Worm (Caenorhabditis elegans): Measurements from ENCODE around the gene Y38E10A.24.

Y38E10A.24 gene

DNA sequence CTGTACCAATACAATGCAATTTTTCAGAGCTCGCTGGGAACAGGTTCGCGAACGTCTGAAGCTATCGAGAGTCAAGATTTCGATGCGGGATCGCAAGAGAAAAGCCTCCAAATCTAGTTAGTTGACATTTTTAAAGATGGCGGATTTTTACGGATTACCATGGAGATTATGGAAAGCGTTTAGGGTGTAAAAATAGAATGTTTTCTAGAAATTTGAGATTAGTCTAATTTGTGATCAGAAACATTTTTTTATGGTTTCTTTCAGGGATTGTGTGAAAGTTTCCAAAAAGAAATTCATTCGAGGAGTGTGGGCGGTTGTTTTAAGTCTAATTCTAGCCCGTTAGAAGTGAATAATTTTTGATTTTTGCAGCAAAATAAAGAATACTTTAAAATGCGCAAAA, 23.0 kb upstream of the Y38E10A.24 start:
- TF ChIP-seq ceh-13 (GFP tag; optimal IDR thresholded peaks at IDR 0.05): no peak
- no peak for TF ChIP-seq flt-1 (GFP tag; IDR thresholded peaks at IDR 0.05)
- no peak for TF ChIP-seq hnd-1 (tag; optimal IDR thresholded peaks at IDR 0.05)
- TF ChIP-seq pes-1 (GFP tag; IDR thresholded peaks at IDR 0.05): no peak
- TF ChIP-seq tbx-37 (GFP tag; conservative IDR thresholded peaks at IDR 0.05): no peak
- TF ChIP-seq B0310.2 (tag; optimal IDR thresholded peaks at IDR 0.05): no peak
- no peak for TF ChIP-seq ama-1 (optimal IDR thresholded peaks at IDR 0.05)
- TF ChIP-seq scrt-1 (GFP tag; IDR thresholded peaks at IDR 0.05): no peak
- TF ChIP-seq ceh-36 (tag; optimal IDR thresholded peaks at IDR 0.05): no peak
- no peak for TF ChIP-seq aly-1 (tag; optimal IDR thresholded peaks at IDR 0.05)
- no peak for TF ChIP-seq hmg-4 (GFP tag; optimal IDR thresholded peaks at IDR 0.05)
- TF ChIP-seq F13C5.2 (tag; optimal IDR thresholded peaks at IDR 0.05): no peak
- TF ChIP-seq ets-7 (tag; optimal IDR thresholded peaks at IDR 0.05): no peak
- TF ChIP-seq sea-1 (GFP tag; conservative IDR thresholded peaks at IDR 0.05): no peak
- no peak for TF ChIP-seq tra-4 (tag; optimal IDR thresholded peaks at IDR 0.05)
- no peak for TF ChIP-seq tbx-11 (GFP tag; IDR thresholded peaks at IDR 0.05)

DNA sequence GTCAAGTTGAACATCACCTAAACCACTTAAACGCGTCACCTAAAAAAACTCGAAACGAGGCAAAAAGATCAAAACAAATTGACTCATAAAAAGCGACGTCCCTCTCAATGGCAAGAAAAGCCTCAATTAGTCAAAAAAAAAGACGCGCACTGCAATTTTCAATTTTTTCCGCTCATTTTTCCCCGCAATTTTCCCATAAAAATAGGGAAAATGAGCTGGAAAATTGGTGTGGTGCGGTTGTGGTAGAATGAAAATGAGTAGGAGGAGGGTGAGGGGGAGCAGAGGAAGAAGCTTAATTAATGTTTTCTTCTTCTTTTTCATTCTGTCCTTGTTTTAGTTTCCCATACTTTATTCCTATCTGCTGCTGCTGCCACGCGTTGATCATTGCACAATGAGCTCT, 21.2 kb upstream of the Y38E10A.24 start:
- TF ChIP-seq scrt-1 (GFP tag; IDR thresholded peaks at IDR 0.05) (no peak), hmbx-1 (tag; optimal IDR thresholded peaks at IDR 0.05) (no peak), flt-1 (GFP tag; IDR thresholded peaks at IDR 0.05) (no peak), hnd-1 (tag; optimal IDR thresholded peaks at IDR 0.05) (no peak), ceh-36 (tag; optimal IDR thresholded peaks at IDR 0.05) (no peak), aly-1 (tag; optimal IDR thresholded peaks at IDR 0.05) (no peak), ceh-13 (GFP tag; optimal IDR thresholded peaks at IDR 0.05) (no peak), sea-1 (GFP tag; conservative IDR thresholded peaks at IDR 0.05) (no peak), tbx-11 (GFP tag; IDR thresholded peaks at IDR 0.05) (no peak), B0310.2 (tag; optimal IDR thresholded peaks at IDR 0.05) (no peak), tra-4 (tag; optimal IDR thresholded peaks at IDR 0.05) (no peak), F13C5.2 (tag; optimal IDR thresholded peaks at IDR 0.05) (no peak), hmg-4 (GFP tag; optimal IDR thresholded peaks at IDR 0.05) (no peak), pes-1 (GFP tag; IDR thresholded peaks at IDR 0.05) (no peak), tbx-37 (GFP tag; conservative IDR thresholded peaks at IDR 0.05) (no peak), ets-7 (tag; optimal IDR thresholded peaks at IDR 0.05) (no peak), ama-1 (optimal IDR thresholded peaks at IDR 0.05) (no peak)

DNA sequence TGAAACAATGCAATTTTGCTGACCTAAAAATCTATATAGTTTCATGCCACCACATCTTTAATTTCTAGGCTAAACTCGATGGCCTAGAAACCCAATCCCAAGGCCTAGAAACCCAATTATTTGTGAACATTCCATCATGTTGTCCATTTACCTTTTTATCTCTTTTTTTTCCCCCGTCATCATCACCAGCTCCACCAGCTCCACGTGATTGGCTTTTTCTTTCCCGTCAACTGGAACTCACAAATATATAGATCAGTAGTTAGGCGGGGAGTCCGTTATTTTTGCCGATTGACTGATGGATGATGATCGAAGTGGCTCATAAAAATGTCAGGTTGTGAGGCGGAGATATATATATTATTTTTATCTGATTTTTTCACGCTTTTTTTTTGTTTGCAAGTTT, 20.4 kb upstream of the Y38E10A.24 start:
- TF ChIP-seq tbx-37 (GFP tag; conservative IDR thresholded peaks at IDR 0.05): no peak
- no peak for TF ChIP-seq hnd-1 (tag; optimal IDR thresholded peaks at IDR 0.05)
- TF ChIP-seq ama-1 (optimal IDR thresholded peaks at IDR 0.05): no peak
- TF ChIP-seq F13C5.2 (tag; optimal IDR thresholded peaks at IDR 0.05): no peak
- TF ChIP-seq ceh-13 (GFP tag; optimal IDR thresholded peaks at IDR 0.05): no peak
- TF ChIP-seq hmbx-1 (tag; optimal IDR thresholded peaks at IDR 0.05): no peak
- TF ChIP-seq aly-1 (tag; optimal IDR thresholded peaks at IDR 0.05): no peak
- TF ChIP-seq B0310.2 (tag; optimal IDR thresholded peaks at IDR 0.05): no peak
- TF ChIP-seq flt-1 (GFP tag; IDR thresholded peaks at IDR 0.05): no peak
- no peak for TF ChIP-seq pes-1 (GFP tag; IDR thresholded peaks at IDR 0.05)
- TF ChIP-seq tra-4 (tag; optimal IDR thresholded peaks at IDR 0.05): no peak
- no peak for TF ChIP-seq sea-1 (GFP tag; conservative IDR thresholded peaks at IDR 0.05)

DNA sequence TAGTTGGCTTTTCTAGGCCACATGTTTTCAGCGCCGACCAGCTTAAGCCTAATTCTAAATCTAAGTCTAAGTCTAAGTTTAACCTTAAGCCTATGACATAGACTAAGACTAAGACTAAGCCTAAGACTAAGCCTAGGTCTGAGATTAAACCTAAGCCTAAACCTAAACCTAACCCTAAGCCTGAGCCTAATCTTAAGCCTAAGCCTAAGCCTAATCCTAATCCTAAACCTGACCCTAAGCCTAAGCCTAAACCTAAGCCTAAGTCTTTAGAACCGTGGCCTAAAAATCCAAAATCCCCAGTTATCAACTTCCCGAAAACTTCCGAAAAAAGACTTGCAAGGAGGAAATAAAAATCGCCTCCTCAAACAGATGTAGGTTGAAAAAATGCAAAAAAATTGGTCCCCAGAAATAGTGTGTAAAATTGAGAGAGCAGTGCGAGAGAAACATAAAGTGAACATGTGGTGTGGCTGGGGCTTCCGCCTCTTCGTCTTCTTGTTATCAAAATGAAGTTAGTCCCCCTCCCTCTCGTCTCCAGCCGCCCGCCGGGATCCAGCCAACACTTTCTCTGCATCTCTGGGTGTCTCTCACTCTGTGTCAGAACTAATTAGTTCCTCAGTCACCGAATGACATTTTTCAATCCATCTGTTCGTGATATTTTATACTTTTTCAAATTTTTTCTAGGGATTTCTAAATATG, 19.0 kb upstream of the Y38E10A.24 start:
- TF ChIP-seq ceh-36 (tag; optimal IDR thresholded peaks at IDR 0.05) (peak; percentile 87), pes-1 (GFP tag; IDR thresholded peaks at IDR 0.05) (no peak), scrt-1 (GFP tag; IDR thresholded peaks at IDR 0.05) (no peak)

DNA sequence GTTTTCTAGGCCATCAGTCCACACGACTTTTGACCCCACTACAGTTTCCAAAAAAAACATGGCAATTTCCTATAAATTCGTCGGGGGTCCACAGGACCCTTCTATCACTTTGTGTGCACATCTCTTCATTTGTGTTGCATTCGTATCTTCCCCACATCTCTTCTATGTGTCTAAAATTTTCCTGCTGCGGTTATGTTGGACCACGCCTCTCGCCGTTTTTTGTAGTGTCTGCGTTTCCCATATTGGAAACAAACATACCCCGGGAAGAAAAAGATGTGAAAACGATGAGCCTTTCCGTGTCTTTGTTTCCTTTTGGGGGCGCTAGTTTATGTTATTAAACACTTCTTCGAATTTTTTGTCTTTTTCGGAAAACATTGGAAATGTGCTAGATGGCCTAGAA, 16.9 kb upstream of the Y38E10A.24 start:
- TF ChIP-seq F13C5.2 (tag; optimal IDR thresholded peaks at IDR 0.05) (no peak), tbx-37 (GFP tag; conservative IDR thresholded peaks at IDR 0.05) (no peak), B0310.2 (tag; optimal IDR thresholded peaks at IDR 0.05) (no peak), aly-1 (tag; optimal IDR thresholded peaks at IDR 0.05) (no peak), ama-1 (optimal IDR thresholded peaks at IDR 0.05) (no peak), tra-4 (tag; optimal IDR thresholded peaks at IDR 0.05) (no peak), scrt-1 (GFP tag; IDR thresholded peaks at IDR 0.05) (no peak), pes-1 (GFP tag; IDR thresholded peaks at IDR 0.05) (no peak)

DNA sequence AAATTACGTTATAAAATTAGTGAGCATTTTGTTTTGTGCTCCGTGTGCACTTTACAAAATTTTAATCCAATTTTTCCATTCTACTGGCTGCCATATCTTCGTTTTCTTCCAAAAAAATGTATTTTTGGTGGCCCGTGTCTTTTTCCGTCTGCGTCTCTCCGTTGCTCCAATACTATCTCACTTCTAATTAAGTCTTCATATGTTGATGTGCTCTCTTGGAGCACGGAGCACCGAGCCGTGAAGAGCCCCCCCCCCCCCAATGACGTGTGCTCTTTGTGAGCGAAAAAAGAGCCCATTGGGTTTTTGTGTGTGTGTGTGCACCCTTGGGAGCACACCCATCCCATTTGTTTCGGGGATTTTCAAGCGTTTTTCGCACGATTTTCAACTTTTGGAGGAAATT, 13.8 kb upstream of the Y38E10A.24 start:
- TF ChIP-seq scrt-1 (GFP tag; IDR thresholded peaks at IDR 0.05) (no peak), pes-1 (GFP tag; IDR thresholded peaks at IDR 0.05) (no peak)

DNA sequence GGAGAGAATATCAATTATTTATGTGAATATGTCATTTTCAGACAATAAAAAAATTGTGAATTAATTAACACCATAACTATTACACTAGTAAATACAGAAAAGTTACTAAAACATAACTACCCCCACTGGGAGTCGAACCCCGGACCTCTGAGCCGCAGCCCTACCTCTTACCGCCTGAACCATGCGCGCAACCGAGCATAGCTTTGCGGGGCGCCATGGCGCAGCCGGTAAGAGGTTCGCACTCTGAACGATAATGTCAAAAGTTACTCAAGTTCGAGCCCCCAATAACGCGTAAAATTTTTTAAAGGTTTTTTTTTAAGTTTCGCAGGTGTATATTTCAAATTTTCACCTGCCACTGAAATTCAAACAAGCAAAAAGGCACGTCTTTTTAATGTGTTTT, 12.8 kb upstream of the Y38E10A.24 start:
- TF ChIP-seq aly-1 (tag; optimal IDR thresholded peaks at IDR 0.05): no peak
- no peak for TF ChIP-seq scrt-1 (GFP tag; IDR thresholded peaks at IDR 0.05)
- TF ChIP-seq B0310.2 (tag; optimal IDR thresholded peaks at IDR 0.05): no peak
- TF ChIP-seq tra-4 (tag; optimal IDR thresholded peaks at IDR 0.05): no peak
- no peak for TF ChIP-seq hmbx-1 (tag; optimal IDR thresholded peaks at IDR 0.05)
- TF ChIP-seq ceh-36 (tag; optimal IDR thresholded peaks at IDR 0.05): no peak
- TF ChIP-seq ets-7 (tag; optimal IDR thresholded peaks at IDR 0.05): no peak
- TF ChIP-seq ama-1 (optimal IDR thresholded peaks at IDR 0.05): no peak
- TF ChIP-seq F13C5.2 (tag; optimal IDR thresholded peaks at IDR 0.05): no peak
- no peak for TF ChIP-seq ceh-13 (GFP tag; optimal IDR thresholded peaks at IDR 0.05)
- TF ChIP-seq sea-1 (GFP tag; conservative IDR thresholded peaks at IDR 0.05): no peak

DNA sequence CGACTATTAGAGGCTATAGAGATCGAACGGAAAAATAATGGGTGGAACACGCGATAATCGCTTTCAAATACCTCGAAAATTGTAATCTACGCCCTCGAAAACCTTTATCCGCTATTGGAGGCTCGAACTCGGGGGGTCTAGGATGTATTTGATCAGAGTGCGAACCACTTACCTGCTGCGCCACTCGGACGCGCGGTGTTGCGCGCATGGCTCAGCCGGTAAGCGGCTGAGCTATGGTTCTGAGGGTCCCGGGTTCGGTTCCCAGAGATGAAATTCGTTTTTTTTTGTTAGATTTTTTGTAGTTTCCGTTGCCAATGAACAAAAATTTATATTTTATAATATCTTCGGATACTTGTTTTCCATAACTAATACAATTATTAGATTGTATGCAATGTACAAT, 10.7 kb upstream of the Y38E10A.24 start:
- TF ChIP-seq aly-1 (tag; optimal IDR thresholded peaks at IDR 0.05) (no peak), hmg-4 (GFP tag; optimal IDR thresholded peaks at IDR 0.05) (no peak), tbx-37 (GFP tag; conservative IDR thresholded peaks at IDR 0.05) (no peak), hmbx-1 (tag; optimal IDR thresholded peaks at IDR 0.05) (no peak), ama-1 (optimal IDR thresholded peaks at IDR 0.05) (no peak), tra-4 (tag; optimal IDR thresholded peaks at IDR 0.05) (no peak), ceh-36 (tag; optimal IDR thresholded peaks at IDR 0.05) (no peak), ceh-13 (GFP tag; optimal IDR thresholded peaks at IDR 0.05) (no peak), scrt-1 (GFP tag; IDR thresholded peaks at IDR 0.05) (no peak), ets-7 (tag; optimal IDR thresholded peaks at IDR 0.05) (no peak), sea-1 (GFP tag; conservative IDR thresholded peaks at IDR 0.05) (no peak), F13C5.2 (tag; optimal IDR thresholded peaks at IDR 0.05) (no peak), tbx-11 (GFP tag; IDR thresholded peaks at IDR 0.05) (no peak)
